Worm (Caenorhabditis elegans) whole organism, L2 larva: ENCODE measurements around the gene jmjd-1.2.

ENCODE experiments used
- ama-1 ChIP-seq: fragments of 150-350 bp; optimal IDR thresholded peaks from 2 replicates; lab custom pipeline; 2018; ENCODE audit warnings: inconsistent platforms
- egl-27 ChIP-seq: sonication (generic microtip); optimal IDR thresholded peaks from 3 replicates; lab custom pipeline; 2017; ENCODE audit warnings: missing biosample characterization, missing genetic modification reagents, missing genetic modification characterization
- elt-1 ChIP-seq: fragments of 150-350 bp; optimal IDR thresholded peaks from 2 replicates; lab custom pipeline; 2014; ENCODE audit warnings: missing biosample characterization, missing genetic modification characterization
- mab-5 ChIP-seq: fragments of 150-350 bp; optimal IDR thresholded peaks from 2 replicates; lab custom pipeline; 2014; ENCODE audit warnings: missing biosample characterization, missing genetic modification characterization
- mdl-1 ChIP-seq, 2 experiments: fragments of 150-350 bp in 1 of 2; sonication (generic microtip) in 1 of 2; optimal IDR thresholded peaks; 2 replicates each; lab custom pipeline; 2017; ENCODE audit warnings: missing biosample characterization in 2 of 2, missing genetic modification characterization in 2 of 2
- nhr-11 ChIP-seq: fragments of 150-350 bp; optimal IDR thresholded peaks from 2 replicates; lab custom pipeline; 2014; ENCODE audit warnings: missing biosample characterization, missing genetic modification characterization
- nhr-12 ChIP-seq: fragments of 150-350 bp; optimal IDR thresholded peaks from 2 replicates; lab custom pipeline; 2014; ENCODE audit warnings: missing biosample characterization, missing genetic modification characterization
- nhr-23 ChIP-seq: fragments of 150-350 bp; optimal IDR thresholded peaks from 2 replicates; lab custom pipeline; 2014; ENCODE audit warnings: missing biosample characterization, missing genetic modification reagents, missing genetic modification characterization
- nhr-237 ChIP-seq: fragments of 150-350 bp; optimal IDR thresholded peaks from 2 replicates; lab custom pipeline; 2014; ENCODE audit warnings: missing biosample characterization, missing genetic modification characterization
- snpc-4 ChIP-seq: fragments of 150-350 bp; optimal IDR thresholded peaks from 2 replicates; lab custom pipeline; 2014; ENCODE audit warnings: missing biosample characterization, missing genetic modification characterization
- unc-62 ChIP-seq: fragments of 150-350 bp; optimal IDR thresholded peaks from 2 replicates; lab custom pipeline; 2014; ENCODE audit warnings: missing biosample characterization, missing genetic modification reagents, missing genetic modification characterization
- zag-1 ChIP-seq: fragments of 150-350 bp; optimal IDR thresholded peaks from 2 replicates; lab custom pipeline; 2014; ENCODE audit warnings: missing biosample characterization, missing genetic modification characterization

DNA sequence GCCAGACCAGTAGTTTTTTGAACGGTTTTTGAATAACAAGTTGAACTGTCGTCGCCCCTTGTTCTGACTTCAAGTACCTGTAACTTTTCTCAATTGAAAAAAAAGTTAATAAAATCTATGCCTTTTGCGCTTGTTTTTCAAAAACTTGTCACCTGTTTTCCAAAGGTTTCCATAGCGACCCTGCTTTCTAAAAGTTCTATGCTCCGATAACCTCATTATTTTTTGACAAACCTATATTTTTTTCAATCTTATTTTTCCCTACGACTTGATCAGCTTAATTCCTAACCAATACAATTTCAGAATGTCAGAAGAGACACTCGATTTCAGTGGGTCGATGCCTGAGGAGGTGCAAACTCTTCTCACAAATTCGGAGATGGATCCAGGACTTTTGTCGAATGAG lies 13.4 kb upstream of the jmjd-1.2 start, which contains the start of gene F29B9.8:
- TF ChIP-seq nhr-12 (tag; lab: Kevin White, UChicago) (no peak), nhr-11 (no peak), ama-1 (no peak), mdl-1 (tag; optimal IDR thresholded peaks at IDR 0.05; lab: Kevin White, UChicago) (no peak), unc-62 (no peak), nhr-237 (tag; lab: Kevin White, UChicago) (no peak), mab-5 (no peak), egl-27 (tag; lab: Kevin White, UChicago) (no peak), elt-1 (no peak), snpc-4 (tag; lab: Kevin White, UChicago) (no peak), nhr-23 (tag; lab: Kevin White, UChicago) (no peak), zag-1 (tag; lab: Kevin White, UChicago) (no peak)
